Fruit fly (Drosophila melanogaster): ENCODE results near the gene fu.

fu gene

dm6 chrX:18650252-18650651 lies 7.3 kb upstream of the fu start, which contains the start of gene Hou (continued):
- TF ChIP-seq Hey (tag; optimal IDR thresholded peaks at IDR 0.05) (no peak), CG1233 (GFP tag; optimal IDR thresholded peaks at IDR 0.05) (no peak), NFAT (GFP tag; IDR thresholded peaks at IDR 0.05) (no peak), CG6175 (GFP tag; IDR thresholded peaks at IDR 0.05) (no peak), zen2 (GFP tag; IDR thresholded peaks at IDR 0.05; ENCODE audit: partially characterized antibody) (peak; percentile 19; the same call in 2 of the 3 replicates), corto (GFP tag; optimal IDR thresholded peaks at IDR 0.05) (no peak), CG34224 (GFP tag; IDR thresholded peaks at IDR 0.05; ENCODE audit: partially characterized antibody) (peak; percentile 43; the same call in 1 of the 3 replicates), stwl (tag; optimal IDR thresholded peaks at IDR 0.05) (peak; percentile 49), Hr78 (GFP tag; optimal IDR thresholded peaks at IDR 0.05) (no peak), shn (GFP tag; optimal IDR thresholded peaks at IDR 0.05) (no peak), esg (GFP tag; conservative IDR thresholded peaks at IDR 0.05) (no peak), CG14710 (tag; optimal IDR thresholded peaks at IDR 0.05) (peak; percentile 34), ssp (GFP tag; IDR thresholded peaks at IDR 0.05) (no peak), Tbp (GFP tag; optimal IDR thresholded peaks at IDR 0.05) (no peak), stc (GFP tag; IDR thresholded peaks at IDR 0.05) (no peak), CG15479 (GFP tag; optimal IDR thresholded peaks at IDR 0.05) (no peak), chinmo (GFP tag; IDR thresholded peaks at IDR 0.05; ENCODE audit: partially characterized antibody) (peak; percentile 78; the same call in 3 of the 4 replicates), Mad (GFP tag; optimal IDR thresholded peaks at IDR 0.05) (no peak), CG3726 (GFP tag; IDR thresholded peaks at IDR 0.05) (no peak), zfh2 (GFP tag; optimal IDR thresholded peaks at IDR 0.05) (no peak), hkb (optimal IDR thresholded peaks at IDR 0.05) (no peak), hkb (GFP tag; IDR thresholded peaks at IDR 0.05) (no peak), Opbp (GFP tag; IDR thresholded peaks at IDR 0.05; ENCODE audit: partially characterized antibody) (peak; percentile 44; the same call in 1 of the 3 replicates), ems (GFP tag; optimal IDR thresholded peaks at IDR 0.05) (no peak), CG1529 (GFP tag; optimal IDR thresholded peaks at IDR 0.05) (no peak), crp (GFP tag; optimal IDR thresholded peaks at IDR 0.05) (peak in 1 of 2 experiments; percentile 6), CG4617 (GFP tag; optimal IDR thresholded peaks at IDR 0.05; ENCODE audit: borderline replicate concordance) (peak; percentile 72), Kr (GFP tag; optimal IDR thresholded peaks at IDR 0.05) (no peak), CG12659 (GFP tag; optimal IDR thresholded peaks at IDR 0.05) (no peak), unc-4 (GFP tag; IDR thresholded peaks at IDR 0.05; ENCODE audit: partially characterized antibody) (peak; percentile 66), YL-1 (GFP tag; optimal IDR thresholded peaks at IDR 0.05) (peak; percentile 65), Doc3 (GFP tag; IDR thresholded peaks at IDR 0.05; ENCODE audit: partially characterized antibody) (peak; percentile 29; the same call in 1 of the 3 replicates), CG1024 (GFP tag; IDR thresholded peaks at IDR 0.05) (no peak), slbo (GFP tag; IDR thresholded peaks at IDR 0.05) (no peak), tll (GFP tag; optimal IDR thresholded peaks at IDR 0.05) (no peak), CG6791 (GFP tag; IDR thresholded peaks at IDR 0.05; ENCODE audit: partially characterized antibody) (peak; percentile 53; the same call in 1 of the 3 replicates), CG6689 (GFP tag; IDR thresholded peaks at IDR 0.05) (no peak), mirr (GFP tag; optimal IDR thresholded peaks at IDR 0.05) (no peak), HLH4C (GFP tag; IDR thresholded peaks at IDR 0.05; ENCODE audit: partially characterized antibody) (peak; percentile 41; the same call in 2 of the 3 replicates)

DNA sequence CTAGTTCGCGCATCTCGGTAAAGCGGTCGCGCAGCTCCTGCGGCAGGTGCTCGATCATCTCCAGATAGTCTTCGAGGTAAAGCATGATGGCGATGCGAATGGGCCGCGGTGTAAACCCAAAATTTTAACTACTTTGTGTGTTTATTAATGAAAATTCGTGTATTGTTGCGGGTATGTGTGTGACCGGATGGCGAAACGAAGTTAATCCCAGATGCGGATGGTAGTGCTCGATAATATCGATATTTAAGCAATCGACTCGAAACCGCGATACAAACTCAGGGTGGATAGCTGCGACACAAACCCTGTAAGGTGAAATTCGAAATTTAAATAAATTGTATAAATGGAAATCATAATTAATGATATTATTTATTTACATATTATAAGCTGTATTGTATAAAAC lies 4.7 kb upstream of the fu start, which contains the start of gene Ing3:
TSS of gene Ing3 (minus strand) at position 213 of the 400 bp plus-strand sequence.
- TF ChIP-seq CG2712 (tag; optimal IDR thresholded peaks at IDR 0.05): peak; percentile 12
- TF ChIP-seq CG3281 (GFP tag; optimal IDR thresholded peaks at IDR 0.05): no peak
- peak; percentile 64 for TF ChIP-seq MESR4 (GFP tag; optimal IDR thresholded peaks at IDR 0.05)
- TF ChIP-seq Myb (GFP tag; optimal IDR thresholded peaks at IDR 0.05): peak; percentile 31
- TF ChIP-seq disco-r (GFP tag; optimal IDR thresholded peaks at IDR 0.05): no peak
- no peak for TF ChIP-seq CG30020 (tag; optimal IDR thresholded peaks at IDR 0.05)
- TF ChIP-seq YL-1 (GFP tag; optimal IDR thresholded peaks at IDR 0.05): peak; percentile 23
- TF ChIP-seq CG16813 (GFP tag; IDR thresholded peaks at IDR 0.05; ENCODE audit: partially characterized antibody): peak; percentile 74
- TF ChIP-seq Sry-δ (GFP tag; optimal IDR thresholded peaks at IDR 0.05): peak; percentile 67
- TF ChIP-seq CG4617 (GFP tag; optimal IDR thresholded peaks at IDR 0.05; ENCODE audit: borderline replicate concordance): peak; percentile 70
- TF ChIP-seq CG6791 (GFP tag; IDR thresholded peaks at IDR 0.05; ENCODE audit: partially characterized antibody): peak; percentile 58; the same call in 2 of the 3 replicates
- TF ChIP-seq CG13287 (GFP tag; IDR thresholded peaks at IDR 0.05; ENCODE audit: partially characterized antibody): peak; percentile 75
- no peak for TF ChIP-seq peb (GFP tag; IDR thresholded peaks at IDR 0.05)
- TF ChIP-seq Lpt (GFP tag; optimal IDR thresholded peaks at IDR 0.05): no peak
- peak; percentile 29 for TF ChIP-seq Sin3A (optimal IDR thresholded peaks at IDR 0.05)
- peak; percentile 19 for TF ChIP-seq CG12659 (GFP tag; optimal IDR thresholded peaks at IDR 0.05)
